Worm (Caenorhabditis elegans) whole organism, late embryonic: ENCODE data around the gene cpna-2.

Experiments used
- C38D4.7 ChIP-seq: fragments of 200-800 bp; sonication (Bioruptor generic); optimal IDR thresholded peaks from 2 replicates; lab custom pipeline; 2018; ENCODE audit warnings: mild to moderate bottlenecking, missing genetic modification characterization, moderate library complexity, missing compliant biosample characterization
- K09A11.1 ChIP-seq: sonication (generic microtip); optimal IDR thresholded peaks from 2 replicates; lab custom pipeline; 2017; ENCODE audit warnings: antibody characterized with exemption, mild to moderate bottlenecking, missing genetic modification characterization, missing compliant biosample characterization; ENCODE audit not compliant: insufficient read depth
- ceh-14 ChIP-seq: sonication (generic microtip); optimal IDR thresholded peaks from 2 replicates; lab custom pipeline; 2016; ENCODE audit warnings: missing genotype, missing genetic modification characterization, missing compliant biosample characterization
- ceh-2 ChIP-seq: sonication (generic microtip); optimal IDR thresholded peaks from 2 replicates; lab custom pipeline; 2016; ENCODE audit warnings: missing genotype, missing genetic modification characterization, missing compliant biosample characterization
- ceh-24 ChIP-seq: sonication (generic microtip); optimal IDR thresholded peaks from 2 replicates; lab custom pipeline; 2016; ENCODE audit warnings: mild to moderate bottlenecking, missing genetic modification characterization, missing compliant biosample characterization
- ceh-34 ChIP-seq: sonication (generic microtip); optimal IDR thresholded peaks from 2 replicates; lab custom pipeline; 2016; ENCODE audit warnings: mild to moderate bottlenecking, missing genetic modification characterization, missing compliant biosample characterization
- ceh-45 ChIP-seq: fragments of 200-800 bp; sonication (Bioruptor generic); IDR thresholded peaks from 2 replicates; pipeline ENCODE4 v1.3.6; 2022; ENCODE audit warnings: missing genetic modification reagents, missing genetic modification characterization, missing compliant biosample characterization
- ceh-6 ChIP-seq: fragments of 200-800 bp; sonication (Bioruptor generic); optimal IDR thresholded peaks from 2 replicates; lab custom pipeline; 2018; ENCODE audit warnings: mild to moderate bottlenecking, missing genetic modification characterization, missing compliant biosample characterization
- ceh-9 ChIP-seq: sonication (generic microtip); optimal IDR thresholded peaks from 2 replicates; lab custom pipeline; 2016; ENCODE audit warnings: mild to moderate bottlenecking, missing genetic modification characterization, inconsistent platforms, missing compliant biosample characterization
- che-1 ChIP-seq: sonication (generic microtip); optimal IDR thresholded peaks from 2 replicates; lab custom pipeline; 2016; ENCODE audit warnings: mild to moderate bottlenecking, missing genetic modification characterization, missing compliant biosample characterization
- elt-2 ChIP-seq: sonication (generic microtip); optimal IDR thresholded peaks from 2 replicates; lab custom pipeline; 2016; ENCODE audit warnings: missing genetic modification reagents, missing genetic modification characterization, missing compliant biosample characterization
- elt-4 ChIP-seq: sonication (generic microtip); optimal IDR thresholded peaks from 2 replicates; lab custom pipeline; 2016; ENCODE audit warnings: missing genetic modification characterization, missing compliant biosample characterization
- ets-4 ChIP-seq: sonication (generic microtip); optimal IDR thresholded peaks from 2 replicates; lab custom pipeline; 2016; ENCODE audit warnings: missing genetic modification characterization, missing compliant biosample characterization
- eyg-1 ChIP-seq: sonication (generic microtip); optimal IDR thresholded peaks from 2 replicates; lab custom pipeline; 2016; ENCODE audit warnings: missing genotype, missing genetic modification characterization, missing compliant biosample characterization
- fax-1 ChIP-seq: sonication (generic microtip); optimal IDR thresholded peaks from 2 replicates; lab custom pipeline; 2016; ENCODE audit warnings: missing genotype, missing genetic modification characterization, missing compliant biosample characterization
- fkh-10 ChIP-seq: fragments of 150-350 bp; optimal IDR thresholded peaks from 2 replicates; lab custom pipeline; 2014; ENCODE audit warnings: missing biosample characterization, missing genetic modification reagents, missing genetic modification characterization
- fkh-6 ChIP-seq: sonication (generic microtip); optimal IDR thresholded peaks from 2 replicates; lab custom pipeline; 2016; ENCODE audit warnings: missing genetic modification characterization, missing compliant biosample characterization
- hlh-13 ChIP-seq: fragments of 200-800 bp; sonication (Bioruptor generic); optimal IDR thresholded peaks from 2 replicates; lab custom pipeline; 2018; ENCODE audit warnings: mild to moderate bottlenecking, missing genetic modification characterization, missing compliant biosample characterization
- hlh-30 ChIP-seq: sonication (generic microtip); optimal IDR thresholded peaks from 2 replicates; lab custom pipeline; 2017; ENCODE audit warnings: antibody characterized with exemption, missing genetic modification characterization, missing compliant biosample characterization; ENCODE audit not compliant: insufficient read depth
- hlh-6 ChIP-seq: sonication (generic microtip); optimal IDR thresholded peaks from 2 replicates; lab custom pipeline; 2016; ENCODE audit warnings: missing genotype, missing genetic modification characterization, missing compliant biosample characterization
- madf-2 ChIP-seq: sonication (generic microtip); optimal IDR thresholded peaks from 2 replicates; lab custom pipeline; 2017; ENCODE audit warnings: missing genetic modification characterization, missing compliant biosample characterization
- mec-3 ChIP-seq: sonication (generic microtip); optimal IDR thresholded peaks from 2 replicates; lab custom pipeline; 2016; ENCODE audit warnings: borderline replicate concordance, missing genetic modification characterization, missing compliant biosample characterization
- nfya-1 ChIP-seq: sonication (generic microtip); optimal IDR thresholded peaks from 2 replicates; lab custom pipeline; 2017; ENCODE audit warnings: missing genetic modification characterization, mild to moderate bottlenecking, missing compliant biosample characterization, antibody characterized with exemption, moderate library complexity
- pat-9 ChIP-seq: fragments of 200-800 bp; sonication (Bioruptor generic); optimal IDR thresholded peaks from 2 replicates; lab custom pipeline; 2018; ENCODE audit warnings: mild to moderate bottlenecking, missing genetic modification characterization, moderate library complexity, missing compliant biosample characterization
- pax-1 ChIP-seq: fragments of 150-350 bp; optimal IDR thresholded peaks from 2 replicates; lab custom pipeline; 2014; ENCODE audit warnings: missing biosample characterization, missing genetic modification characterization
- pha-2 ChIP-seq: sonication (generic microtip); optimal IDR thresholded peaks from 2 replicates; lab custom pipeline; 2017; ENCODE audit warnings: mild to moderate bottlenecking, missing genetic modification characterization, missing compliant biosample characterization
- pqm-1 ChIP-seq: sonication (generic microtip); optimal IDR thresholded peaks from 2 replicates; lab custom pipeline; 2016; ENCODE audit warnings: missing genetic modification characterization, missing compliant biosample characterization
- ref-2 ChIP-seq: sonication (generic microtip); optimal IDR thresholded peaks from 2 replicates; lab custom pipeline; 2016; ENCODE audit warnings: missing genetic modification characterization, missing compliant biosample characterization
- sox-4 ChIP-seq: sonication (generic microtip); optimal IDR thresholded peaks from 2 replicates; lab custom pipeline; 2017; ENCODE audit warnings: mild to moderate bottlenecking, missing genetic modification characterization, inconsistent platforms, missing compliant biosample characterization
- syd-9 ChIP-seq: sonication (generic microtip); optimal IDR thresholded peaks from 2 replicates; lab custom pipeline; 2016; ENCODE audit warnings: mild to moderate bottlenecking, missing genetic modification characterization, moderate library complexity, missing compliant biosample characterization
- tbx-7 ChIP-seq: sonication (generic microtip); optimal IDR thresholded peaks from 2 replicates; lab custom pipeline; 2016; ENCODE audit warnings: missing genotype, missing genetic modification characterization, missing compliant biosample characterization
- ttx-3 ChIP-seq: sonication (generic microtip); optimal IDR thresholded peaks from 2 replicates; lab custom pipeline; 2016; ENCODE audit warnings: missing genetic modification reagents, missing genetic modification characterization, missing compliant biosample characterization
- unc-3 ChIP-seq, 2 experiments: fragments of 200-800 bp in 1 of 2; sonication (Bioruptor generic) in 1 of 2; sonication (generic microtip) in 1 of 2; conservative IDR thresholded peaks in 1 of 2; optimal IDR thresholded peaks in 1 of 2; 2 replicates each; pipeline versions ENCODE4 v1.3.6 to Lab custom; 2016 to 2022; ENCODE audit warnings: missing compliant biosample characterization in 2 of 2, missing genetic modification characterization in 2 of 2, missing genetic modification reagents in 1 of 2
- unc-86 ChIP-seq: sonication (generic microtip); optimal IDR thresholded peaks from 2 replicates; lab custom pipeline; 2016; ENCODE audit warnings: missing genetic modification characterization, missing compliant biosample characterization
- ztf-16 ChIP-seq: sonication (generic microtip); optimal IDR thresholded peaks from 2 replicates; lab custom pipeline; 2017; ENCODE audit warnings: missing genetic modification characterization, missing compliant biosample characterization

Gene cpna-2

DNA sequence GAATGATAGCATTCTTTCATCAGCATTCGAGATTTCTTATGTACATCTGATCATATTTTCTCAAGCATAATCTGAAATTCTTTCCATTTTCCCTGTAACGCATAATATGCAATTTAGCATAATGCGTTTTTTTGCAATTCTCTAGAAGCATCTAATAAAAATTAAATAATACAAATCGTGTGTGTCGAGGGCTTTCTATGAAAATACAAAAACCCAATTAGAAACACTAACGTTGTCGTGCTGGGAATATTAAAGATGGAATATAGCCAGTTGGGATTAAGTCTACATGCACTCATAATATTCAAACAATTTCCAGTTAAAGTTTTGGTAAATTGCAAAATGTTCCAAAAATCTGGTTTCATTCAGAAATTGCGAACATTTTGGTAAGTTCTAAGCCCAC is 40.1 kb upstream of the cpna-2 start, which contains the start of gene F18A1.1:
Gene F18A1.1, plus strand, starts transcription at position 301 of the 400 bp plus-strand sequence.
- no peak for TF ChIP-seq unc-86 (tag; lab: Kevin White, UChicago)

DNA sequence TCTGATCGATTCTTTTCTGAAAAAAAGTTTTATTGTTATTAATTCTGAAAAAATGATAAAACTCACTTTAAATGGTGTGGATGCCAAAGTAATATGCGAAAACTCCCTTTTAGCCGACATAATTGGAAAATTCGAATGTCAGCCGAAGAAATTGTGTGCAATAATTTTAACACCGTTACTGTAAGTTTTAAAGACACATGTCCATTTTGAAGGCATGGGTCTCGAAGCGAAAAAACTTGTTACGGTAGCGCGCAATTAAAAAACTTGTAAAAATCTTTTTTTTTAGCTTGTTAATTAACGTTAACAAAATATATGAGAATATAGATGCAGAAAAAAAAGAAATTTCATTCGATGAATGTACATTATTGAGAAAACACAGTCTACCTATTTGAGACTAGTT is 34.3 kb upstream of the cpna-2 start, which contains the start of gene pid-1:
Gene pid-1, minus strand, starts transcription at position 173 of the 400 bp plus-strand sequence.
- no peak for TF ChIP-seq madf-2 (tag; lab: Kevin White, UChicago)

DNA sequence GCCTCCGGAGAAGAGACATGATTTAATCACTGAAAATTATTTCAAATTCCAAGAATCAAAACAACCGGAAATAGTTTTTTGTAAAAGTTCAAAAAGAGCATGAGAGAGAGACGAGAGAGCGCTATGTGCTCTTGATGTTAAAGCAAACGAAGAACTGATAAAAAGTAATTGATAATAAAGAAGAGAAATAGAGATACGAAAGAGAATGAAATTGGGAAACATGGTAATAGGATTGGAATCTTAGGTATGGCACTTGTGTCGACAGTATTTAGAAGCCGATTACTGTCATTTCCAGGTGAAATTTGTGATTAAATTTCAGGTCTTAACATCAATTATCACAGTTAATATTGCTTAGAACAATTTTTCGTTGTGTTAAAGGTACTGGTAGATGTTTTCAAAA is 30.8 kb upstream of the cpna-2 start, which contains the start of gene nhx-2:
Gene nhx-2, minus strand, starts transcription at position 29 of the 400 bp plus-strand sequence.
- TF ChIP-seq elt-2 (tag; lab: Kevin White, UChicago) (peak; percentile 64), tbx-7 (tag; lab: Kevin White, UChicago) (no peak)

DNA sequence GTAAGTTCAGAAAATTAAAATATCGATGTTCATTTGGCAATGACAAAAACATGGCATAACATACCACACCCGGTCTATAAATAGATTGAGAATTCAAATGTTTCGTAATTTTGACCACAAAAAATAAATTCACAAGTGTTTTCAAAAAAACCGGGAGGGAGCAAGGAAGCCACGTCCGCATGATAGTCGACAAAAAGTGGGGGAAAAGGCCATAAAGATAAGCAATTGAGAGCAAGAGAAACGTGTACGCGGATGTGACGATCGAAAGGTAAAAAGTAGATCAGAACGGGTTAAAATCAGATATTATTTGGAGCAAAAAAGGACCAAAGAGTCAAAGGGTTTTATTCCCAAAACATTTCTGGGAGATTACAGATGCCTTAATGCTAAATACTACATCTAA is 30.0 kb upstream of the cpna-2 start:
- TF ChIP-seq hlh-30: no peak
- TF ChIP-seq elt-2 (tag; lab: Kevin White, UChicago): peak; percentile 1
- no peak for TF ChIP-seq ref-2 (tag; lab: Kevin White, UChicago)

DNA sequence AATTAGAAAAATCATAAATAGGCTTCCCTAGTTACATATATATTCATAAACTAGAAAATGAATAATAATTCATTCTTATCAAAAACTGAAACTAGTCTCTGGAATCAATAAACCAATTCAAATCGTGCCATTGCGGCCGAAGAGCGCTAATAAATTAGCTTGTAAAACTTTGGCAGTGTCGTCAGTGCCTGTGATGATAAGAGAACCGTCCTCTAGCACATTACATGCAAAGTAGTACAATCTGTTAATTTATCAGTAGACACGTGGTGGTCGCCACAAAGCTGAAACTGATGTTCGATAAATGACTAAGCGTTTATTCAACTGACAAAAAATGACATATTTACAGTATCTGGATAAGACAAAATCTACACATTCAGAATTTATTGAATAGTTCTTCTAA is 29.1 kb upstream of the cpna-2 start:
- no peak for TF ChIP-seq hlh-30
- no peak for TF ChIP-seq fkh-10 (GFP tag; lab: Kevin White, UChicago)
- TF ChIP-seq sox-4: no peak
- no peak for TF ChIP-seq ets-4 (tag; lab: Kevin White, UChicago)
- no peak for TF ChIP-seq pqm-1
- no peak for TF ChIP-seq eyg-1 (tag; lab: Kevin White, UChicago)
- TF ChIP-seq ceh-2 (tag; lab: Kevin White, UChicago): no peak
- TF ChIP-seq elt-2 (tag; lab: Kevin White, UChicago): peak; percentile 70

DNA sequence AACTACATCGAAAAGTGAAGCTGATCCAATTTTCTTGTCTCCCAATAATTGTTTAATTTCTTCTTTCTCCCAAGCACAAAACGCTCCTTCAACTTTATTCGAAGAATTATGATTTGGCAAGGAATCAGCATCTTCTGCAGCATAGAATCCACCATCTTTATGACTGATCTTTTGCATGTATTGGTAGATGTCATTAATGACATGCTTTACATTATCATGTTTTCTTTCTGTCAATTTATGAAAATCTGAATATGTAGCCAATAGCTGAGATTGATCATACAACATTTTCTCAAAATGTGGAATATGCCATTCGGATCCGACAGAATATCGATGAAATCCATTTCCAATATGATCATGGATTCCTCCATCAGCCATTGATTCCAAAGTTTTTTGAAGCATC is 27.5 kb upstream of the cpna-2 start:
- TF ChIP-seq hlh-6 (no peak), K09A11.1 (no peak), syd-9 (no peak), pat-9 (no peak), ttx-3 (no peak), elt-4 (tag; lab: Kevin White, UChicago) (no peak), ref-2 (tag; lab: Kevin White, UChicago) (no peak), che-1 (tag; lab: Kevin White, UChicago) (no peak), ceh-6 (GFP tag; lab: Kevin White, UChicago) (no peak), hlh-13 (no peak), mec-3 (tag; lab: Kevin White, UChicago) (no peak), nfya-1 (no peak), ceh-14 (no peak), ceh-9 (no peak), ztf-16 (tag; lab: Kevin White, UChicago) (no peak), pha-2 (tag; lab: Kevin White, UChicago) (no peak), elt-2 (tag; lab: Kevin White, UChicago) (no peak), ceh-45 (no peak), fkh-6 (tag; lab: Kevin White, UChicago) (no peak)

DNA sequence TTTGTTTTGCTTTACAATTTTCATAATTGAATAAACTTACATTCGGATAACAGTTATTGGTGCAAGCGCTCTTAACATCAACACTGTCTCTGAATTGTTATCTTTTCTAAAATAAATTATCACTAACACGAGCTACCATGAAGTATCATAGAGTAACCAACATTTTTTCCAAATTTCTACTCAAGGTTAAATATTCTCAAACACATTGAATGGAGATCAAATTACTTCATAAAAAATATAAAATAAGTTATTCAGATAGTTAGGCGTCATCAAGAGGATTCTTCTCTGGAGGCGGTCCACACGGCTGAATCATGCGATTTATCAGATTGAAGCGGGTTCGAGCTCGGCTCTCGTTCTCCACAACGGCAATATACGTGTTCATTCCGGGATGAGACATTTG is 26.3 kb upstream of the cpna-2 start, which contains the start of gene B0495.5:
Gene B0495.5, minus strand, starts transcription at position 101 of the 400 bp plus-strand sequence.
- TF ChIP-seq ceh-34 (tag; lab: Kevin White, UChicago): no peak
- TF ChIP-seq elt-4 (tag; lab: Kevin White, UChicago): no peak
- TF ChIP-seq C38D4.7 (GFP tag; lab: Kevin White, UChicago): no peak
- no peak for TF ChIP-seq fax-1 (tag; lab: Kevin White, UChicago)
- no peak for TF ChIP-seq unc-3 (GFP tag; conservative IDR thresholded peaks at IDR 0.05; lab: Robert Waterston, UW)
- no peak for TF ChIP-seq unc-3 (tag; optimal IDR thresholded peaks at IDR 0.05; lab: Kevin White, UChicago)
- TF ChIP-seq pax-1 (tag; lab: Kevin White, UChicago): no peak
- no peak for TF ChIP-seq ets-4 (tag; lab: Kevin White, UChicago)
- no peak for TF ChIP-seq ttx-3
- TF ChIP-seq ceh-24: no peak
- no peak for TF ChIP-seq eyg-1 (tag; lab: Kevin White, UChicago)
- TF ChIP-seq, all 69 proteins: peak for 0
